Worm (Caenorhabditis elegans) whole organism, mixed stage, embryonic: Measurements from ENCODE around the gene htp-1.

Experiments
- M03D4.4 ChIP-seq: sonication (generic microtip); optimal IDR thresholded peaks from 2 replicates; lab custom pipeline; 2017; ENCODE audit warnings: mild to moderate bottlenecking, missing genetic modification characterization, missing compliant biosample characterization
- bed-3 ChIP-seq: fragments of 200-800 bp; sonication (Bioruptor generic); optimal IDR thresholded peaks from 3 replicates; lab custom pipeline; 2018; ENCODE audit warnings: mild to moderate bottlenecking, missing genetic modification characterization, moderate library complexity, missing compliant biosample characterization
- blmp-1 ChIP-seq: fragments of 150-350 bp; optimal IDR thresholded peaks from 2 replicates; lab custom pipeline; 2014; ENCODE audit warnings: missing biosample characterization, missing genetic modification characterization
- ceh-39 ChIP-seq: fragments of 150-350 bp; optimal IDR thresholded peaks from 2 replicates; lab custom pipeline; 2014; ENCODE audit warnings: missing biosample characterization, missing genetic modification characterization
- ceh-43 ChIP-seq: fragments of 200-800 bp; sonication (Bioruptor generic); optimal IDR thresholded peaks from 2 replicates; lab custom pipeline; 2018; ENCODE audit warnings: mild to moderate bottlenecking, missing genetic modification characterization, moderate library complexity, missing compliant biosample characterization
- ceh-83 ChIP-seq: fragments of 200-800 bp; sonication (Bioruptor generic); optimal IDR thresholded peaks from 2 replicates; lab custom pipeline; 2018; ENCODE audit warnings: mild to moderate bottlenecking, missing genetic modification characterization, missing compliant biosample characterization
- ces-1 ChIP-seq: fragments of 150-350 bp; optimal IDR thresholded peaks from 2 replicates; lab custom pipeline; 2014; ENCODE audit warnings: missing biosample characterization, missing genetic modification reagents, missing genetic modification characterization
- cnd-1 ChIP-seq: fragments of 200-800 bp; sonication (Bioruptor generic); optimal IDR thresholded peaks from 2 replicates; lab custom pipeline; 2018; ENCODE audit warnings: mild to moderate bottlenecking, missing genetic modification characterization, missing compliant biosample characterization
- drap-1 ChIP-seq: fragments of 200-800 bp; sonication (Bioruptor generic); optimal IDR thresholded peaks from 3 replicates; lab custom pipeline; 2018; ENCODE audit warnings: mild to moderate bottlenecking, missing genetic modification characterization, missing compliant biosample characterization
- elt-1 ChIP-seq: sonication (generic microtip); optimal IDR thresholded peaks from 2 replicates; lab custom pipeline; 2017; ENCODE audit warnings: missing genetic modification characterization, mild to moderate bottlenecking, missing compliant biosample characterization, antibody characterized with exemption, moderate library complexity, borderline replicate concordance; ENCODE audit not compliant: insufficient read depth
- elt-3 ChIP-seq: fragments of 150-350 bp; optimal IDR thresholded peaks from 2 replicates; lab custom pipeline; 2014; ENCODE audit warnings: missing biosample characterization, missing genetic modification characterization
- flh-1 ChIP-seq: fragments of 200-800 bp; sonication (Bioruptor generic); optimal IDR thresholded peaks from 2 replicates; lab custom pipeline; 2018; ENCODE audit warnings: mild to moderate bottlenecking, missing genetic modification characterization, moderate library complexity, missing compliant biosample characterization
- ham-2 ChIP-seq: fragments of 200-800 bp; sonication (Bioruptor generic); optimal IDR thresholded peaks from 2 replicates; lab custom pipeline; 2018; ENCODE audit warnings: mild to moderate bottlenecking, missing genetic modification characterization, missing compliant biosample characterization
- lin-32 ChIP-seq: fragments of 200-800 bp; sonication (Bioruptor generic); optimal IDR thresholded peaks from 2 replicates; lab custom pipeline; 2018; ENCODE audit warnings: mild to moderate bottlenecking, missing genetic modification characterization, missing compliant biosample characterization
- lsy-2 ChIP-seq: fragments of 150-350 bp; optimal IDR thresholded peaks from 2 replicates; lab custom pipeline; 2014; ENCODE audit warnings: missing biosample characterization, missing genetic modification characterization
- mep-1 ChIP-seq: fragments of 150-350 bp; optimal IDR thresholded peaks from 2 replicates; lab custom pipeline; 2017; ENCODE audit warnings: missing biosample characterization, missing genetic modification reagents, missing genetic modification characterization, inconsistent platforms
- mls-2 ChIP-seq: sonication (generic microtip); optimal IDR thresholded peaks from 2 replicates; lab custom pipeline; 2016; ENCODE audit warnings: mild to moderate bottlenecking, missing genetic modification characterization, moderate library complexity, missing compliant biosample characterization
- nhr-12 ChIP-seq: fragments of 150-350 bp; optimal IDR thresholded peaks from 2 replicates; lab custom pipeline; 2014; ENCODE audit warnings: missing biosample characterization, missing genetic modification characterization
- nhr-2 ChIP-seq: fragments of 150-350 bp; optimal IDR thresholded peaks from 2 replicates; lab custom pipeline; 2014; ENCODE audit warnings: missing biosample characterization, missing genetic modification characterization
- nhr-237 ChIP-seq: fragments of 150-350 bp; optimal IDR thresholded peaks from 2 replicates; lab custom pipeline; 2014; ENCODE audit warnings: missing biosample characterization, missing genetic modification characterization
- nhr-28 ChIP-seq: fragments of 150-350 bp; optimal IDR thresholded peaks from 2 replicates; lab custom pipeline; 2014; ENCODE audit warnings: missing biosample characterization, missing genetic modification characterization
- nhr-76 ChIP-seq: sonication (generic microtip); optimal IDR thresholded peaks from 2 replicates; lab custom pipeline; 2017; ENCODE audit warnings: missing biosample characterization, missing genetic modification characterization
- pha-4 ChIP-seq: fragments of 150-350 bp; optimal IDR thresholded peaks from 2 replicates; lab custom pipeline; 2018; ENCODE audit warnings: missing biosample characterization, missing genetic modification reagents, missing genetic modification characterization
- sem-2 ChIP-seq: fragments of 200-800 bp; sonication (Bioruptor generic); optimal IDR thresholded peaks from 2 replicates; lab custom pipeline; 2018; ENCODE audit warnings: mild to moderate bottlenecking, missing genetic modification characterization, missing compliant biosample characterization
- snpc-4 ChIP-seq: fragments of 150-350 bp; optimal IDR thresholded peaks from 2 replicates; lab custom pipeline; 2014; ENCODE audit warnings: missing biosample characterization, missing genetic modification characterization
- sptf-1 ChIP-seq: sonication (generic microtip); optimal IDR thresholded peaks from 2 replicates; lab custom pipeline; 2017; ENCODE audit warnings: mild to moderate bottlenecking, missing genetic modification characterization, moderate library complexity, missing compliant biosample characterization
- tbx-8 ChIP-seq: fragments of 200-800 bp; sonication (Bioruptor generic); optimal IDR thresholded peaks from 2 replicates; lab custom pipeline; 2018; ENCODE audit warnings: mild to moderate bottlenecking, missing genetic modification characterization, moderate library complexity, missing compliant biosample characterization
- unc-120 ChIP-seq: sonication (generic microtip); optimal IDR thresholded peaks from 2 replicates; lab custom pipeline; 2017; ENCODE audit warnings: missing genetic modification characterization, missing compliant biosample characterization; ENCODE audit not compliant: poor library complexity, severe bottlenecking
- unc-62 ChIP-seq: fragments of 150-350 bp; optimal IDR thresholded peaks from 2 replicates; lab custom pipeline; 2014; ENCODE audit warnings: missing biosample characterization, missing genetic modification reagents, missing genetic modification characterization
- zip-8 ChIP-seq: fragments of 150-350 bp; optimal IDR thresholded peaks from 2 replicates; lab custom pipeline; 2014; ENCODE audit warnings: missing biosample characterization, missing genetic modification characterization
- ztf-11 ChIP-seq: fragments of 150-350 bp; optimal IDR thresholded peaks from 2 replicates; lab custom pipeline; 2014; ENCODE audit warnings: missing biosample characterization, missing genetic modification characterization

htp-1 gene

ce11 chrIV:5391507-5392057, at the start of gene htp-1, which contains the start of gene ZK616.5:
htp-1 (minus strand) TSS chrIV:5391557.
ZK616.5 (plus strand) TSS chrIV:5391929.
- TF ChIP-seq mls-2 (tag; lab: Kevin White, UChicago) (no peak), zip-8 (tag; lab: Kevin White, UChicago) (no peak), cnd-1 (no peak), snpc-4 (tag; lab: Kevin White, UChicago) (no peak), blmp-1 (no peak), M03D4.4 (tag; lab: Kevin White, UChicago) (no peak), nhr-28 (tag; lab: Kevin White, UChicago) (no peak), drap-1 (GFP tag; lab: Kevin White, UChicago) (no peak), lsy-2 (tag; lab: Kevin White, UChicago) (no peak), unc-120 (tag; lab: Kevin White, UChicago) (no peak), ceh-83 (GFP tag; lab: Kevin White, UChicago) (no peak), nhr-76 (tag; lab: Kevin White, UChicago) (no peak), elt-1 (tag; lab: Kevin White, UChicago) (no peak), nhr-2 (tag; lab: Kevin White, UChicago) (no peak), flh-1 (GFP tag; lab: Kevin White, UChicago) (no peak), lin-32 (GFP tag; lab: Kevin White, UChicago) (no peak)

DNA sequence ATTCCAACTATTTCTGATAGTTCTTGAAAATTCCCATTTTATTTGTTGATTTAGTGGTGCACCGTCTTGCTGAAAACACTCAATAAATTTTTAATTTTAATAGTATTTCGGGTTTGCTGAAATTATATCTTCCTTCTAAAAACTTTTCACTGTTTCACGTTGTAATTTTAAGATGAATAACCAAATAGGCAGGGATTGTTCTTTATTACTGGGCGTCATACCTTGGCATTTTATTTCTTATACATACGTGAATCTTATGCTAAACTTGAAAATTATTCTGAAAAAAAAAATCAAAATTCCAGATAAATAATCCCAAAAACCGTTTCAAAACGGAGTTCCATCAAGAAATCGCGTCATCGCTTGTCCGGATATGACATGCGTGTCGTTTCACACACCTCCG, 47.3 kb upstream of the htp-1 start, which contains the start of gene mgl-3:
mgl-3 (plus strand) TSS at position 301 of the 400 bp plus-strand sequence.
- TF ChIP-seq cnd-1 (no peak), snpc-4 (tag; lab: Kevin White, UChicago) (no peak), nhr-237 (tag; lab: Kevin White, UChicago) (no peak), ceh-39 (tag; lab: Kevin White, UChicago) (no peak), unc-62 (GFP tag; lab: Kevin White, UChicago) (no peak), M03D4.4 (tag; lab: Kevin White, UChicago) (no peak), sptf-1 (tag; lab: Kevin White, UChicago) (no peak), elt-3 (tag; lab: Kevin White, UChicago) (no peak), mep-1 (tag; lab: Kevin White, UChicago) (no peak), ztf-11 (tag; lab: Kevin White, UChicago) (no peak), ceh-43 (no peak), bed-3 (GFP tag; lab: Kevin White, UChicago) (no peak), nhr-2 (tag; lab: Kevin White, UChicago) (no peak), flh-1 (GFP tag; lab: Kevin White, UChicago) (no peak), unc-120 (tag; lab: Kevin White, UChicago) (no peak), ceh-83 (GFP tag; lab: Kevin White, UChicago) (no peak), ces-1 (GFP tag; lab: Kevin White, UChicago) (no peak)

DNA sequence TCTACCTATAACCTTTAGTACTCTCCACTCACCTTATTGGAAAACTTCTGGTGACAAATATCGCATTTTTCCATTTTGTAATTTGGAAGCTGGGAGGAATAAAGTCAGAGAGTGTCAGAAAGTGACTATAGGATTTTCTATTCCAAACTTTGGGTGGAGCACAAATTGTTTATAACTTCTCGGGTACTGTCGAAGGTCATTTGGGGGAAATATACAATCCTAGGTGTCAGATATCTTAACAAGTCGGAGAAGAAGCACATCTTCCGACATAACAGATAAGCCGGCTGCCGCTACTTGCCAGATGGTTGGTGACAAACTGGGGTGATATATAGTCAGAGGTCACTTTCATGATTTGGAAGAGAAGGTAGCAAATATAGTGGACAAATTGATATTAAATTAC, 27.8 kb upstream of the htp-1 start, which contains the start of gene ehn-3:
ehn-3 (minus strand) TSS at position 101 of the 400 bp plus-strand sequence.
- TF ChIP-seq ceh-83 (GFP tag; lab: Kevin White, UChicago): no peak
- no peak for TF ChIP-seq unc-120 (tag; lab: Kevin White, UChicago)
- TF ChIP-seq lsy-2 (tag; lab: Kevin White, UChicago): no peak
- no peak for TF ChIP-seq mls-2 (tag; lab: Kevin White, UChicago)
- no peak for TF ChIP-seq elt-1 (tag; lab: Kevin White, UChicago)
- no peak for TF ChIP-seq ham-2 (GFP tag; lab: Kevin White, UChicago)
- no peak for TF ChIP-seq snpc-4 (tag; lab: Kevin White, UChicago)
- TF ChIP-seq sptf-1 (tag; lab: Kevin White, UChicago): no peak
- no peak for TF ChIP-seq ceh-43
- TF ChIP-seq tbx-8 (GFP tag; lab: Kevin White, UChicago): no peak
- no peak for TF ChIP-seq drap-1 (GFP tag; lab: Kevin White, UChicago)
- no peak for TF ChIP-seq nhr-12
- TF ChIP-seq M03D4.4 (tag; lab: Kevin White, UChicago): no peak
- TF ChIP-seq unc-62 (GFP tag; lab: Kevin White, UChicago): no peak
- no peak for TF ChIP-seq sem-2
- TF ChIP-seq nhr-28 (tag; lab: Kevin White, UChicago): no peak

- TF ChIP-seq nhr-76 (tag; lab: Kevin White, UChicago): no peak
- no peak for TF ChIP-seq nhr-28 (tag; lab: Kevin White, UChicago)
- TF ChIP-seq mep-1 (tag; lab: Kevin White, UChicago): no peak
- no peak for TF ChIP-seq flh-1 (GFP tag; lab: Kevin White, UChicago)
- TF ChIP-seq unc-62 (GFP tag; lab: Kevin White, UChicago): no peak
- no peak for TF ChIP-seq ceh-39 (tag; lab: Kevin White, UChicago)
- no peak for TF ChIP-seq ces-1 (GFP tag; lab: Kevin White, UChicago)
- TF ChIP-seq pha-4 (tag; lab: Kevin White, UChicago): no peak
- TF ChIP-seq ceh-83 (GFP tag; lab: Kevin White, UChicago): no peak
- no peak for TF ChIP-seq blmp-1
- no peak for TF ChIP-seq elt-1 (tag; lab: Kevin White, UChicago)
- no peak for TF ChIP-seq unc-120 (tag; lab: Kevin White, UChicago)
- TF ChIP-seq ztf-11 (tag; lab: Kevin White, UChicago): no peak
Measured at ce11 chrIV:5415696-5416095, 24.3 kb upstream of the htp-1 start, which contains the start of gene spp-7. spp-7 (minus strand) TSS chrIV:5415796.
